Worm (Caenorhabditis elegans) whole organism, early embryonic: ENCODE data around the gene scp-1.

ENCODE experiments used
- B0310.2 ChIP-seq: sonication (generic microtip); optimal IDR thresholded peaks from 2 replicates; lab custom pipeline; 2016; ENCODE audit warnings: mild to moderate bottlenecking, missing genetic modification characterization, missing compliant biosample characterization
- aly-1 ChIP-seq: sonication (generic microtip); optimal IDR thresholded peaks from 2 replicates; lab custom pipeline; 2016; ENCODE audit warnings: missing genetic modification characterization, missing compliant biosample characterization
- ama-1 ChIP-seq: fragments of 150-350 bp; optimal IDR thresholded peaks from 2 replicates; lab custom pipeline; 2014
- ceh-36 ChIP-seq: sonication (generic microtip); optimal IDR thresholded peaks from 2 replicates; lab custom pipeline; 2016; ENCODE audit warnings: missing genetic modification characterization, inconsistent platforms, missing compliant biosample characterization
- flt-1 ChIP-seq: fragments of 200-800 bp; sonication (Bioruptor generic); IDR thresholded peaks from 2 replicates; pipeline ENCODE4 v1.3.6; 2022; ENCODE audit warnings: missing genetic modification characterization, missing compliant biosample characterization
- hmbx-1 ChIP-seq: sonication (generic microtip); optimal IDR thresholded peaks from 2 replicates; lab custom pipeline; 2016; ENCODE audit warnings: mild to moderate bottlenecking, missing genetic modification characterization, missing compliant biosample characterization
- scrt-1 ChIP-seq: fragments of 200-800 bp; sonication (Bioruptor generic); IDR thresholded peaks from 2 replicates; pipeline ENCODE4 v1.3.6; 2022; ENCODE audit warnings: missing genetic modification characterization, missing compliant biosample characterization
- sea-1 ChIP-seq: fragments of 200-800 bp; sonication (Bioruptor generic); conservative IDR thresholded peaks from 2 replicates; pipeline ENCODE4 v1.3.6; 2022; ENCODE audit warnings: missing genetic modification characterization, missing compliant biosample characterization
- tbx-37 ChIP-seq: fragments of 200-800 bp; sonication (Bioruptor generic); conservative IDR thresholded peaks from 2 replicates; pipeline ENCODE4 v1.3.6; 2022; ENCODE audit warnings: missing genetic modification reagents, missing genetic modification characterization, missing compliant biosample characterization

DNA sequence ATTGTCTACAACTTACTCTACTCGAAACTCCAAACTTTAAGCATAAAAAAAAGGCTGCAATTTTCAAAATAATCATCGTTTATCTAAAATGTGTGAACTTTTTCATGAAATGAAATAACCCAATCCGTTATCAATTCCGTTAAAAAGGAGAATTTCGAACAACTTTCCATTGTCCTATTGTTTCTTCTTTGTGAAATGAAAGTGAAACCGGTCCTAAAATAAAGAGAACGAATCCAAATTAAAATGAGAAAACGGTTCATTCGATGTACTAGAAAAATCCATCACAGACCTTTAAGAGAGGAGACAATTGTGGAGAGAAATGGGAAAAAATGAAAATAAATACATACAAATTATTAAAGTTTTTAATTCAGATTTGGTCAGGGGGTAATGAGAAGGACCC, 38.1 kb upstream of the scp-1 start, which contains the start of gene C01G6.9:
- TF ChIP-seq ama-1 (lab: Kevin White, UChicago) (no peak), aly-1 (tag; lab: Kevin White, UChicago) (no peak), flt-1 (GFP tag; lab: Robert Waterston, UW) (no peak), tbx-37 (GFP tag; lab: Robert Waterston, UW) (no peak), sea-1 (GFP tag; lab: Robert Waterston, UW) (no peak), scrt-1 (no peak), B0310.2 (tag; lab: Kevin White, UChicago) (no peak), ceh-36 (no peak), hmbx-1 (tag; lab: Kevin White, UChicago) (no peak)
